Worm (Caenorhabditis elegans) whole organism, young adult: ENCODE measurements around the gene F45D3.2.

Experiments
- K11D2.4 ChIP-seq: fragments of 200-800 bp; sonication (Bioruptor generic); IDR thresholded peaks from 2 replicates; pipeline ENCODE4 v1.3.6; 2022; ENCODE audit warnings: missing genetic modification reagents, missing genetic modification characterization, missing compliant biosample characterization
- Y56A3A.18 ChIP-seq: fragments of 200-800 bp; sonication (Bioruptor generic); IDR thresholded peaks from 2 replicates; pipeline ENCODE4 v1.3.6; 2022; ENCODE audit warnings: missing genetic modification reagents, missing genetic modification characterization, missing compliant biosample characterization
- cebp-2 ChIP-seq: fragments of 200-800 bp; sonication (Bioruptor generic); IDR thresholded peaks from 2 replicates; pipeline ENCODE4 v1.3.6; 2022; ENCODE audit warnings: missing genetic modification characterization, missing compliant biosample characterization
- efl-1 ChIP-seq: fragments of 150-350 bp; optimal IDR thresholded peaks from 2 replicates; lab custom pipeline; 2014; ENCODE audit warnings: missing biosample characterization, missing genetic modification reagents, missing genetic modification characterization
- nfya-1 ChIP-seq: sonication (generic microtip); optimal IDR thresholded peaks from 2 replicates; lab custom pipeline; 2017; ENCODE audit warnings: antibody characterized with exemption, missing compliant biosample characterization, missing genetic modification characterization, borderline replicate concordance; ENCODE audit not compliant: insufficient read depth
- nfyb-1 ChIP-seq: fragments of 200-800 bp; sonication (Bioruptor generic); IDR thresholded peaks from 2 replicates; pipeline ENCODE4 v1.3.6; 2022; ENCODE audit warnings: missing genetic modification reagents, missing genetic modification characterization, missing compliant biosample characterization
- pha-4 ChIP-seq: fragments of 150-350 bp; sonication (generic microtip); optimal IDR thresholded peaks from 2 replicates; lab custom pipeline; 2014; ENCODE audit warnings: missing biosample characterization, missing genetic modification reagents, missing genetic modification characterization
- snpc-1.1 ChIP-seq: sonication (generic microtip); optimal IDR thresholded peaks from 2 replicates; lab custom pipeline; 2017; ENCODE audit warnings: missing genetic modification characterization, mild to moderate bottlenecking, missing compliant biosample characterization, antibody characterized with exemption, moderate library complexity, missing genotype, missing genetic modification reagents; ENCODE audit not compliant: insufficient read depth
- snpc-1.3 ChIP-seq: sonication (generic microtip); optimal IDR thresholded peaks from 2 replicates; lab custom pipeline; 2017; ENCODE audit warnings: missing genetic modification characterization, mild to moderate bottlenecking, missing compliant biosample characterization, antibody characterized with exemption, moderate library complexity, missing genotype, missing genetic modification reagents; ENCODE audit not compliant: insufficient read depth
- snpc-3.4 ChIP-seq: sonication (generic microtip); optimal IDR thresholded peaks from 2 replicates; lab custom pipeline; 2017; ENCODE audit warnings: missing genetic modification characterization, mild to moderate bottlenecking, missing compliant biosample characterization, antibody characterized with exemption, moderate library complexity, missing genotype, missing genetic modification reagents
- snpc-4 ChIP-seq, 5 experiments: fragments of 150-350 bp in 1 of 5; sonication (generic microtip) in 4 of 5; optimal IDR thresholded peaks; 2 replicates each; lab custom pipeline; 2014 to 2018; ENCODE audit warnings: missing genetic modification characterization in 5 of 5, missing biosample characterization in 3 of 5, antibody characterized with exemption in 2 of 5, mild to moderate bottlenecking in 2 of 5, missing compliant biosample characterization in 2 of 5, missing genotype in 2 of 5, moderate library complexity in 2 of 5, missing genetic modification reagents in 1 of 5
- unc-130 ChIP-seq: sonication (generic microtip); optimal IDR thresholded peaks from 2 replicates; lab custom pipeline; 2016; ENCODE audit warnings: missing genetic modification reagents, missing genetic modification characterization, missing compliant biosample characterization

ce11 chrV:12511946-12512345 is 28.9 kb upstream of the F45D3.2 start:
- TF ChIP-seq pha-4 (no peak), snpc-3.4 (tag; lab: Kevin White, UChicago) (no peak), cebp-2 (no peak), Y56A3A.18 (GFP tag; lab: Robert Waterston, UW) (no peak), nfyb-1 (no peak), snpc-1.3 (no peak), snpc-4 (GFP tag; optimal IDR thresholded peaks at IDR 0.05; lab: Kevin White, UChicago) (no peak), snpc-4 (tag; optimal IDR thresholded peaks at IDR 0.05; lab: Kevin White, UChicago) (no peak), unc-130 (GFP tag; lab: Kevin White, UChicago) (no peak), snpc-1.1 (no peak), K11D2.4 (GFP tag; lab: Robert Waterston, UW) (no peak), nfya-1 (no peak), efl-1 (no peak)
